Fruit fly (Drosophila melanogaster) ovary, adult (tissue): ENCODE results near the gene CG10862.

ENCODE experiments used
- CG17801 ChIP-seq: fragments of 200-800 bp; optimal IDR thresholded peaks from 2 replicates; lab custom pipeline; 2019; ENCODE audit warnings: missing biosample characterization, mild to moderate bottlenecking, missing genetic modification characterization, moderate library complexity; ENCODE audit not compliant: partially characterized antibody

The CG10862 gene

DNA sequence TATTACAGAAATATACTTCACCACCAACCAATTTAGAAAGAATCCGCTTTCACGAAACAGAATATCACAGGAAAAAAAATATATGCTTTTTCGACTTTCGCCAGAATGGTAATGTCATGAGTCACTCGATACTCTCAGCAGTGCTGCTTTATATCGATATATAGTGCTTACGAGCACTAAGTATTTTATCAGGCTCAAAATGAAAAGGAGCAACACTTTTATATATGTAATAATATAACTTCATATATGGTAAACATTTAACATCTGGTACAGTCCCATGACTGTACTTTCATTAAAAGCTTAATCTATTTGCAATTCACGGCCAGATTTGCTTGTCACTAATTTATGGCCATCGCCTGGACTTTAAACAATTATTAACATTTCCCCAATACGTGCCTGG is at the start of gene CG10862:
TSS of gene CG10862 (minus strand) at position 101 of the 400 bp plus-strand sequence.
- no peak for TF ChIP-seq CG17801 (GFP tag; lab: Kevin White, UChicago)

DNA sequence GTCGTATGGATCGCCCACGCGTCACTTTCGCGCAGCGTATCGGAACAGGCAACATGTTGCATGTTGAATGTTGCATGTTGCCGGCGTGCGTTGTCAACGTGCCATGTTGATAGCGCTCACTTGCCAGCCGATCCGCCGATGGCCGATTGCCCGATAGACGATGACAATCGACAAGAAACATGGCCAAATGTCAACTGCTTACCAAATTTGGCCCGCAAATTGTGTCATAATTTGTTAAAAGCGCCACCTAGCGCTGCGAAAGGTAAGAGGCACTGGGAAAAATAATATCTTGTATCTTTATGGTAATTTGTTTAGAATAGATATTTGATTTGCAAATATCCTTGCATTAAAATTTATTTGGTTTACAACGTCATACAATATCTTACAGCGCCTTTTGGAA is 47.9 kb upstream of the CG10862 start:
- TF ChIP-seq CG17801 (GFP tag; lab: Kevin White, UChicago): no peak

DNA sequence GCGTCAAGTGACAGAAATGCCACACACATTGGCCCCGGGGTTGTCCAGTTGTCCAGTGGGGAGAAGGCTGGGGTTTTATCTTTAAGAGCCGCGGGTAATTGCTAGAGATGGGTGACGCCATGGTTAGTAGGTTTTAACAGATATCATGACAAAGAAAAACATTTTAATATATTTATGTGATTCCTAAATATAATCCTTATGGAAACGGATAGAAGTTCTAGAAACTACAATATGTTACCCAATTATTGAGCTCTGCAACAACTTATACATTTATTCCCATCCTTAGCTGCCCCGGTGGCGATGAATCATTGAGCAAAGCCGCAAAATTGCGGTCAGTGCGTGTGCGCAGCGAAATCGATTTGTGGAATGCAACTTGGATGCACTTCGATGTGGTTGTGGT is 47.5 kb upstream of the CG10862 start:
- no peak for TF ChIP-seq CG17801 (GFP tag; lab: Kevin White, UChicago)

DNA sequence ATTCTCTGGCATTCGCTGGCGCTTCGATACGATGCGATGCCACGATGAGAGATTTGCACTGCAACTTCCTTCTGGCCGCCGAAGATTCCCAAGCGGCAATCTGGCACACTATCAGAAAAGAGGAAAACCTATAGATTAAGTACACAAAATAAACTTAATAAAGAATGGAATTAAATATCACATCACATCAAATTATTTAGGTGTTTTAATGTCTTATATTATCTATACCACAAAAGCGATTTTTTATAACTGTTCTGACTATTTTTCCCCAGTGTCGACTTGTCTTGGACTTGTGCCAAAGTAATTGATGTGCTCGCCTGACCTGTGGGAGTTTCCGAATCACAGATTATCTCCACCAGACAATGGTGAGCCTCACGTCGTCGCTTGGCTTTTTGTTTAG is 40.8 kb upstream of the CG10862 start:
- TF ChIP-seq CG17801 (GFP tag; lab: Kevin White, UChicago): no peak

DNA sequence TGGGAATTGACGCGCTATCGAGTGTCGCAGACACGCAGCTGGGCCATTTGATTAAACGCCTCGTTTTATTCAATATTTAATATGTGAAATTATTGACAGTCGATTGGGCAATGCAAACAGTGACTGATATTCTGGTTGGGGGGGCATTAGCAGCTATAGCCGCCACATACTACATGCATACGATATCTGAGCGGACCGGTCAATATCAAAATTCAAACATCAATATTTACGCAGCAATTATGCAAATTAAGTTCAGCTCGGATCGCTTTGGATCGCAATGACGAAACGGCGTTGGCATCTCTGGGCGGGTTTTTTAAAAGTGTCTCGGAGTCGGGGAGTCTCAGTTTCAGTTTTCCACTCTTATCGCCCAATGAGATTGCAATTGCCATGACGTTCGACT is 37.1 kb upstream of the CG10862 start:
- TF ChIP-seq CG17801 (GFP tag; lab: Kevin White, UChicago): no peak

DNA sequence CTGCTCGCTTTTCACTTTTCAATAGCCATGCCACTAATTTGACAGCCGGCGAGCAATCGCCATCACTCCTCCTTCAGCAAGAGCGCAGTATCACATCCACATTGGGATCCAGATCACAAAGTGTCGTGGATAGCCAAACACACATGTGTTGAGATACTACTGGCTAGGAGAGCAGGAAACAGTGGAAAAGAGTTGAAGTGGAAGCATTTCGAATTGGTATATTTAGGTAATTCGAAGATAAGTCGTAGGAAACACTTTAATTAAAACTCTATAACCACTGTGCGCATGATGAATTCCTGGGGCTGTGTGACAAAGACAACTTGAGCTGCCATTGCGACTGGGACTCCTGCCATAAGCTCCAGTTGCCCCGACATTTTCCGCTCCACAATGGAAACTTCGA is 35.5 kb upstream of the CG10862 start:
- no peak for TF ChIP-seq CG17801 (GFP tag; lab: Kevin White, UChicago)

DNA sequence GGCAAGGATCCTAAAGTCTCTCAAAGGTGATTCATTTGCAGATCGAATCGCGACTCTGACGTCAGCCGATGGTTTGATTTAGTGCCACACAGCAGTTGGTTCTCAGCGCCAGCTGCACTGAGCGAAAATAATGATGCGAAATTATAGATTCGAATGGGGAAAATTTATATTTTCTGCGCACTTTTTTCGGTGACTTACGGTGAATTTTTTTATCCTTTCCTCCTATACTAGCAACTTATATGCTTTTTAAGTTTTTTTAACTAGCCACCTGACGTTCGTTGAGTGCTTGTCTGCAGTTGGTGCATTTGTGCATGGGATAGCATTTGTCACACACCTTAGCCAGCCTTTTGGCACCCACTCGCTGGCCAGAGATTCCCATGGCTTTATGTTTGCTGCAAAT is 31.7 kb upstream of the CG10862 start:
- no peak for TF ChIP-seq CG17801 (GFP tag; lab: Kevin White, UChicago)

DNA sequence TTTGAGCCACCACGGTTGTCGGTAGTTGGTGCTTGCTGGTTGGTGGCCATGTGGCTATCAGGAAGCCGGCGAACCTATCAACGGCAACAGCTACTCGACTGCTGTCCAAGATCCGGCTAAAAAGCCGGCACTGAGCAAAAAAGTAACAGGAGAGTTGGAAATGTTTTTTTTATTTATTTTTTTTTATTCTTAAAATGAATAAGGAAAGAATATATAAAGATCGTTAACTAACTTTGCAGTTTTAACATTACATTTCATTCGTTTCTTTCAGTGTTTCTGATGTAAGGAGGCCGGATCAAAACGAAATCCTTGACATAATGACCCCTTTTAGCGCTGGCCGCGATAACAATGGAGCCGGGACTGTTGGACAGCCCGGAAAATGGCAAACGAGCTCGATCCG is 29.4 kb upstream of the CG10862 start:
- TF ChIP-seq CG17801 (GFP tag; lab: Kevin White, UChicago): no peak

DNA sequence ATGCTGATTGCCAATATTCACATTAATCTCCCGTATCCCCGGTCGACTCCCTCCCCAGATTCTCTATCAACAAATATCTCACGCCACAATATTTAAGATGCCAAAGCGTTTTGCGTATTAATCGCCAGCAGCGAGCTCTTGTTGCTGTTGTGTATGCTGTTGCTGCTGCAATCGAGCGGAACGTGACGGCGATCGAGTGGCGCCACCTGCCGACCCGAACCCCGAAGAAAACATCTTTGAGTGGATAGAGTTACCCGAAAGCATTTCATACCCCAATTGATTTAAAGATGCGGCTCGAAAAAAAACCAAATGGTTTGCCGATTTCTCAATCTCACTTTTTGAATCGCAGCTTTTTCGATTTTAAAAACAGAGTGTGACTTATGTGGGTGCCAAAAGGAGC is 23.8 kb upstream of the CG10862 start:
- TF ChIP-seq CG17801 (GFP tag; lab: Kevin White, UChicago): no peak

DNA sequence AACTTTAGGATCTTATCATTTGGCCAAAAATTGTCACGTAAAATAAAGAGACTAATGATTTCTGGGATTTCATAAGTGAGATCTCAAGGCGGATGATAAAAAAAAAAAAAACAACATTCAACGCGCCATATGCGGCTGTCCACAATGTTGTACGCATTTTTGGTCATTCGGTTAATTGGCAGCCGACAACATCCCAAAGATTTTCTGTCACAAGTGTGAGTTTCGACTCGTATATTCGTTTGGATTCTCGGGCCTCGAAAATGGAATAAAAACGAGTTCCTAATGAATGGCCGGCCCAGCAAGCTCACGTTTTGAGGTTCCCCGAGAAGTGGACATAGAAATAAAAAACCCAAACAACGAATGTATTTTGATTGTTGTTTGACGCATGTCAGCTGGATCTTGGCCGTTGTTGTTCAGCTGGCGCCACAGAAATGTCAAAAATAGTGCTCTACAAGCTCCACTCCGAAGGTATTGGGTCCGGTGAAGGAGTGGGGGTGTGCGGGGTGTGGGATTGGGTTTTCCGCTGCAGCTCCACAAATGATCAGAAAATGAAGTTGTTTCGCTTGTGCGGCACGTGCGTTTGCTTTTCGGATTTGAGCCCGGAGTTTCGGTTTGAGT is 18.0 kb upstream of the CG10862 start:
- no peak for TF ChIP-seq CG17801 (GFP tag; lab: Kevin White, UChicago)

DNA sequence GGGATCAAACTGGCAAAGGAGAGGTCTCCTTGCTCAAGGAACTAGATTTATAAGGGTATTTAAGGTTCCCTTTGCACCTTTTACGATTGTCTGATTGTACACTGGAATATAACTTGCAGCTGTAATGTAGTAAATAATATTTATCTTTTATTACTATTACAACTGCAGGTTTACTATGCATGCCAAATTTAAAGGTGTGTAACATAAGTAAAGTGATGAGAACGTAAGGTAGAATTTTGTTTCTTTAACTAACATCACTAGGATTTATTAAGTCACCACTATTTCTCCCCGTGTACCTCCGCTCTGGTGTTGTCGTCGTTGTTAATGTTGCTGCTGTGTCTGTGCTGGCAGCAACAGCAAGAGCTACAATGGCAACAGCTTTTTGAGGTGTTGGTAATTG is 13.0 kb upstream of the CG10862 start:
- no peak for TF ChIP-seq CG17801 (GFP tag; lab: Kevin White, UChicago)

DNA sequence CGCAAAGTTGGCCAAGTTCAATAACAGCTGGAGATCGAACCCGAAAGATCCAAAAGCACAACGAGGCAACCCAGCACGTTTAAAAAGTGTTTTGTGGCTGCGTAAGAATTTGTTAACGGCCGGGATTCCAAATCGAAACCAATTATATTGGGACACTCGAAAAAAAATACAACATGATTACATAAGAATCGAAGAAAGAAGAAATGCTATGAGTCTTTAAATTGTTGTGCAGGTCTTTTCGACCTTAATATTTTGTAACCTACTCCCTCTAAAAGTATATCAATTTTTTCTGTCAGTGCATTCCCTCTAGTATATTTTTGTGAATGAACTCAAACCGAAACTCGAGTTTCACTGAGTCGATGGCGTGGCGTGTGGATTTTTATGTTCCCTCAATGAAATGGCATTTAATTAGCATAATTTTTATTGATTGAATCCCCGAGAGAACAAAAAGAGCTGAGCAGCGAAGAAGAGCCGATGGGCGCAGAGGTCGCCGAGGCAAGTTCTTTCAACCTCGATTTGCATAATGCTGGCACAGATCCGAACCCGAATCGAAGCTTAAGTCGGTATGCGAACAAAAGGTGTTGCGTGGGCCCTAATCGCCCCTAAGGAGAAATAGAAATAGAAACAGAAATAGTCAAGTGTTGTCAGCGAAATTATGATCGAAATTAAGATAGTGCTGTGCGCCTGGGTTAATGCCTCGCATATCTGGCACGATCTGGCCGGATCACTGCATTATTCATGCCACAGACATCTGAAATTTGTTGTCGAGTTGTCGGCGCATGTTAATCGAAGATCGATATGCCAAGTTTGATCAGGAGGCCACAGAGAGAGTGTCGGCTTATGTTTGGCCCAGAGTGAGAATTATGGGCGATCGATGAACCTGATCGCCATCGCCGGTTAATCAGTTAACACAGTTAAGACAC is 11.0 kb upstream of the CG10862 start:
- no peak for TF ChIP-seq CG17801 (GFP tag; lab: Kevin White, UChicago)

DNA sequence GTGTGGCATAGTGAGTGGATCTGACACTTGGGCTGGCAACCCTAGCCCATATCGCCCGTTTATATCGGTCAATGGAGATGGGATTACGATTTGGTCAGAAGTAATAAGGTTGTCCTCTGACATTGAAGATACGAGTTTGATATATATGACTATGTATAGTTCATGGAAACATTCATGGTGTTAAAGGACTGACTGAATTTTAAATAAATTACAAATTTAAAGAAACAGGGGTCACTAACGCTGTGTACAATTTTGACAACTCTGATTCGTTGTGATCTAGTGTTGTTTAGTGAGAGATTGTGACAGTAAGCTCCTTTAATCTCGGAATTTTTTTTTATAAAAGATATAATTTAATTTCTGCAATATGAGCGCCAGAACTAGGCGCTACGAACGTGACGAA is 4.2 kb upstream of the CG10862 start, which contains the start of gene CG43098:
TSS of gene CG43098 (plus strand) at position 301 of the 400 bp plus-strand sequence.
- TF ChIP-seq CG17801 (GFP tag; lab: Kevin White, UChicago): no peak

DNA sequence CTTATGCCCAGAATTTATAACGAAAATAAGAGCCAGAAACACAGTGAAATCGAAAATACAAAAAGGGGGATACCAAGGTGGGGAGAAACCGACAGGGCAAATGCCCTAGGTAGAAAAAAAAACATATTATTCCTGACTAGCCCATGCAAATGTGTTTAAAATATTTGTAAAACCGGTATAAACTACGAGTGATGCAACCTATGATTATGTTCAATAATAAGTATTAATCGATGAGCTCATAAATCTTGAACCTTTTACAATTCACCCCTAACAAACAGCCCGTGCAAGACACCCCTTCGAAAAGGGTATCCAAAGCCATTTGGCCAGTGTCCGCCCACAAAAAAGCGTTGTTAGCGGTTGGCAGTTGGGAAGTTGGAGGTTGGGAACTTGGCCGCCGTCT is 3.3 kb upstream of the CG10862 start:
- no peak for TF ChIP-seq CG17801 (GFP tag; lab: Kevin White, UChicago)

DNA sequence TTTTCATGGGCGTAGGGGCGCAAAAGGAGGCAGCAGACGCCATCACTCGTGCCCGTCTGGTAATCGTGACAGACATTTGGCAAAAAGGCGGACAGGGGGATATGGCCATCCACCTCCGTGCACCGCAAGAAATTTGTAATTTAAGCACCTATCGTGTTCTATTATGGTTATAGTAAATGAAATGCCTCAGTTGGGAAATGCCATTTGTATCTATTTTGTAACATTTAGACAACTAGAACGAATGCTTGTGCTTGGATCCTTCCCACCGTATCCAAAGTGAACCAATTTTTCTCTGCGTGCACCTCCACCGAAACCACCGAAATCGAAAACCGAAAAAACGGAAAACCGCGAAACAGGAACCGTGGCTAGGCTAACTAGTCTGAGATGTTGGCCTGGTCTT is 2.3 kb upstream of the CG10862 start:
- TF ChIP-seq CG17801 (GFP tag; lab: Kevin White, UChicago): no peak

DNA sequence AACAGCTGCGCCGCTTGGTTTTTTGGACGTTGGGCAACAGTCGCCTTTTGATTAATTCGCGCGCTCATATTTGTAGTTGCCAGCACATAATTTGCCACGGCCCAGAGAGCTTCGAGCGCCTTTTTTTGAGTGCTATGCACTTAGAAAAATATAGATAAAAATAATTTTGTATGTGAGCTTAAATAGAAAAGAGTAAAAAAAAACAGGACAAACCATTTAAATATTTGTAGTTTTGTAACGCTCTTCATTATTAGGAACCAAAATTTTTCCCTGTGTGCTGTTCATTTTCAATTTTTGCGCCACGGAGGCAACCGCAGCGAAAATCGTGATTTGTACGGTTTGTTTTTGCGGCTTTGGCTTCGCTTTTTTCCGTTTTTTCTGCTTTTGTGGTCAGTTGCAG is 5.0 kb downstream of the CG10862 start:
- no peak for TF ChIP-seq CG17801 (GFP tag; lab: Kevin White, UChicago)
